Worm (Caenorhabditis elegans) whole organism, L3 larva: ENCODE results near the gene tir-1.

Experiments used
- R02D3.7 ChIP-seq: fragments of 150-350 bp; optimal IDR thresholded peaks from 2 replicates; lab custom pipeline; 2014; ENCODE audit warnings: missing biosample characterization, missing genetic modification characterization
- ZK546.5 ChIP-seq: sonication (generic microtip); optimal IDR thresholded peaks from 2 replicates; lab custom pipeline; 2017; ENCODE audit warnings: missing biosample characterization, missing genetic modification characterization
- aly-2 ChIP-seq: fragments of 150-350 bp; optimal IDR thresholded peaks from 2 replicates; lab custom pipeline; 2014; ENCODE audit warnings: missing biosample characterization, missing genetic modification characterization
- ceh-16 ChIP-seq: sonication (generic microtip); optimal IDR thresholded peaks from 2 replicates; lab custom pipeline; 2017; ENCODE audit warnings: missing biosample characterization, missing genetic modification characterization
- ceh-28 ChIP-seq: fragments of 150-350 bp; optimal IDR thresholded peaks from 2 replicates; lab custom pipeline; 2014; ENCODE audit warnings: missing biosample characterization, missing genetic modification reagents, missing genetic modification characterization
- ceh-82 ChIP-seq: fragments of 150-350 bp; optimal IDR thresholded peaks from 2 replicates; lab custom pipeline; 2014; ENCODE audit warnings: missing biosample characterization, missing genetic modification characterization
- ceh-9 ChIP-seq: sonication (generic microtip); optimal IDR thresholded peaks from 2 replicates; lab custom pipeline; 2018; ENCODE audit warnings: missing biosample characterization, missing genetic modification characterization
- daf-12 ChIP-seq: fragments of 150-350 bp; optimal IDR thresholded peaks from 2 replicates; lab custom pipeline; 2014; ENCODE audit warnings: missing biosample characterization, missing genetic modification reagents, missing genetic modification characterization
- egl-5 ChIP-seq: fragments of 150-350 bp; optimal IDR thresholded peaks from 2 replicates; lab custom pipeline; 2017; ENCODE audit warnings: missing biosample characterization, missing genetic modification reagents, missing genetic modification characterization, inconsistent platforms
- elt-2 ChIP-seq: sonication (generic microtip); optimal IDR thresholded peaks from 2 replicates; lab custom pipeline; 2016; ENCODE audit warnings: missing genetic modification reagents, mild to moderate bottlenecking, missing genetic modification characterization, missing compliant biosample characterization
- elt-3 ChIP-seq, 3 experiments: fragments of 150-350 bp in 1 of 3; sonication (generic microtip) in 2 of 3; optimal IDR thresholded peaks; 2 replicates in 2 of 3; 4 replicates in 1 of 3; lab custom pipeline; 2014 to 2017; ENCODE audit warnings: missing biosample characterization in 3 of 3, missing genetic modification characterization in 3 of 3
- eor-1 ChIP-seq, 2 experiments: fragments of 150-350 bp; optimal IDR thresholded peaks; 2 replicates each; lab custom pipeline; 2014 to 2018; ENCODE audit warnings: missing biosample characterization in 2 of 2, missing genetic modification characterization in 2 of 2
- fos-1 ChIP-seq: fragments of 150-350 bp; optimal IDR thresholded peaks from 2 replicates; lab custom pipeline; 2014; ENCODE audit warnings: missing biosample characterization, missing genetic modification characterization
- hmg-11 ChIP-seq: sonication (generic microtip); optimal IDR thresholded peaks from 2 replicates; lab custom pipeline; 2016; ENCODE audit warnings: missing genetic modification characterization, missing compliant biosample characterization
- lin-15B ChIP-seq: fragments of 150-350 bp; optimal IDR thresholded peaks from 2 replicates; lab custom pipeline; 2014; ENCODE audit warnings: missing biosample characterization, missing genetic modification characterization
- lin-39 ChIP-seq: fragments of 150-350 bp; optimal IDR thresholded peaks from 2 replicates; lab custom pipeline; 2018; ENCODE audit warnings: missing biosample characterization, missing genetic modification reagents, missing genetic modification characterization
- lsy-12 ChIP-seq: sonication (generic microtip); optimal IDR thresholded peaks from 2 replicates; lab custom pipeline; 2016; ENCODE audit warnings: mild to moderate bottlenecking, missing genetic modification characterization, missing compliant biosample characterization
- mdl-1 ChIP-seq: fragments of 150-350 bp; optimal IDR thresholded peaks from 2 replicates; lab custom pipeline; 2014; ENCODE audit warnings: missing biosample characterization, missing genetic modification characterization
- mml-1 ChIP-seq: fragments of 150-350 bp; sonication (generic microtip); optimal IDR thresholded peaks from 3 replicates; lab custom pipeline; 2014; ENCODE audit warnings: missing biosample characterization, missing genetic modification characterization
- nfya-1 ChIP-seq: sonication (generic microtip); optimal IDR thresholded peaks from 2 replicates; lab custom pipeline; 2017; ENCODE audit warnings: missing genetic modification characterization, mild to moderate bottlenecking, missing compliant biosample characterization, antibody characterized with exemption, moderate library complexity; ENCODE audit not compliant: insufficient read depth
- nhr-11 ChIP-seq: fragments of 150-350 bp; optimal IDR thresholded peaks from 2 replicates; lab custom pipeline; 2014; ENCODE audit warnings: missing biosample characterization, missing genetic modification characterization
- nhr-12 ChIP-seq: fragments of 150-350 bp; optimal IDR thresholded peaks from 2 replicates; lab custom pipeline; 2014; ENCODE audit warnings: missing biosample characterization, missing genetic modification characterization
- nhr-23 ChIP-seq: fragments of 150-350 bp; optimal IDR thresholded peaks from 2 replicates; lab custom pipeline; 2014; ENCODE audit warnings: missing biosample characterization, missing genetic modification reagents, missing genetic modification characterization
- nhr-237 ChIP-seq: fragments of 150-350 bp; optimal IDR thresholded peaks from 2 replicates; lab custom pipeline; 2014; ENCODE audit warnings: missing biosample characterization, missing genetic modification characterization
- nhr-25 ChIP-seq: sonication (generic microtip); optimal IDR thresholded peaks from 2 replicates; lab custom pipeline; 2017; ENCODE audit warnings: missing biosample characterization, missing genetic modification characterization
- nhr-43 ChIP-seq: sonication (generic microtip); optimal IDR thresholded peaks from 2 replicates; lab custom pipeline; 2016; ENCODE audit warnings: mild to moderate bottlenecking, missing genetic modification characterization, missing compliant biosample characterization; ENCODE audit not compliant: poor library complexity, severe bottlenecking
- nhr-76 ChIP-seq: fragments of 150-350 bp; sonication (generic microtip); optimal IDR thresholded peaks from 5 replicates; lab custom pipeline; 2014; ENCODE audit warnings: missing biosample characterization, missing genetic modification characterization
- nhr-77 ChIP-seq: fragments of 150-350 bp; optimal IDR thresholded peaks from 2 replicates; lab custom pipeline; 2014; ENCODE audit warnings: missing biosample characterization, missing genetic modification characterization
- pha-4 ChIP-seq: fragments of 150-350 bp; optimal IDR thresholded peaks from 2 replicates; lab custom pipeline; 2014; ENCODE audit warnings: missing biosample characterization, missing genetic modification reagents, missing genetic modification characterization
- pqm-1 ChIP-seq: fragments of 150-350 bp; optimal IDR thresholded peaks from 2 replicates; lab custom pipeline; 2017; ENCODE audit warnings: missing biosample characterization, missing genetic modification characterization, inconsistent platforms
- sea-2 ChIP-seq: fragments of 150-350 bp; sonication (generic microtip); optimal IDR thresholded peaks from 4 replicates; lab custom pipeline; 2014; ENCODE audit warnings: missing biosample characterization, missing genetic modification reagents, missing genetic modification characterization
- skn-1 ChIP-seq: fragments of 150-350 bp; optimal IDR thresholded peaks from 2 replicates; lab custom pipeline; 2014; ENCODE audit warnings: missing biosample characterization, missing genetic modification characterization
- snpc-4 ChIP-seq: fragments of 150-350 bp; optimal IDR thresholded peaks from 2 replicates; lab custom pipeline; 2014; ENCODE audit warnings: missing biosample characterization, missing genetic modification characterization
- tbx-2 ChIP-seq: sonication (generic microtip); optimal IDR thresholded peaks from 2 replicates; lab custom pipeline; 2016; ENCODE audit warnings: mild to moderate bottlenecking, missing genetic modification characterization, missing compliant biosample characterization
- unc-39 ChIP-seq: sonication (generic microtip); optimal IDR thresholded peaks from 4 replicates; lab custom pipeline; 2017; ENCODE audit warnings: missing biosample characterization, missing genetic modification characterization
- unc-62 ChIP-seq: fragments of 150-350 bp; sonication (generic microtip); optimal IDR thresholded peaks from 4 replicates; lab custom pipeline; 2014; ENCODE audit warnings: missing biosample characterization, missing genetic modification reagents, missing genetic modification characterization
- ztf-11 ChIP-seq: fragments of 150-350 bp; optimal IDR thresholded peaks from 2 replicates; lab custom pipeline; 2014; ENCODE audit warnings: missing biosample characterization, missing genetic modification characterization
- ztf-4 ChIP-seq: fragments of 150-350 bp; optimal IDR thresholded peaks from 2 replicates; lab custom pipeline; 2014; ENCODE audit warnings: missing biosample characterization, missing genetic modification characterization

Gene tir-1

ce11 chrIII:3871763-3872486, 29.5 kb downstream of the tir-1 start:
- no peak for TF ChIP-seq nhr-237 (tag; lab: Kevin White, UChicago)
- no peak for TF ChIP-seq lsy-12 (tag; lab: Kevin White, UChicago)
- TF ChIP-seq elt-2 (tag; lab: Kevin White, UChicago) = peak; percentile 34
- TF ChIP-seq pqm-1 = peak; percentile 13
- TF ChIP-seq ztf-4 (tag; lab: Kevin White, UChicago) = no peak
- no peak for TF ChIP-seq aly-2 (tag; lab: Kevin White, UChicago)
- no peak for TF ChIP-seq nfya-1
- no peak for TF ChIP-seq nhr-25 (tag; lab: Kevin White, UChicago)

DNA sequence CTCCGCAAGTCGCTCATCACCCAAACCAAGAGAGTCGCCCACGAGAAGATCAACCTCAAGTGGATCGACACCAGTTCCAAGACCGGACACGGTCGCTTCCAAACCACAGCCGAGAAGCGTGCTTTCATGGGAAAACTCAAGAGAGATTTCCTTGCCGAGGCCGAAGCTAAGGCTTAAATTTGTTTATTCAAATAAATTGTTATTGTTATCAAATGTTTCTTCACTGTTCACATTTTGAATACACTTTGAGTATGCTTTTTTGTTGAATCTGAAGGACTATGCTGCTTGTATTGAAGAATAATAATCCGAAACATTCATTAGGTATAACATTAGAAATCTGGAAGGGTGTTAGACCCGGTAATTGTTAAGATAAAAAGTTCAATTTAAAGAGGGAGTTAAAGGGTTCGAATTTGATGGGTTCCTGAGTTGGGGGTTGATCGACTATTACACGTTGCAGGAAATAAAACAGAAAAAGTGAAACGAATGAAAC, 32.1 kb downstream of the tir-1 start:
- peak; percentile 45 for TF ChIP-seq ceh-28
- peak; percentile 75 for TF ChIP-seq aly-2 (tag; lab: Kevin White, UChicago)
- peak; percentile 17 for TF ChIP-seq elt-2 (tag; lab: Kevin White, UChicago)
- TF ChIP-seq nhr-25 (tag; lab: Kevin White, UChicago) = peak; percentile 52
- TF ChIP-seq ceh-82 (tag; lab: Kevin White, UChicago) = peak; percentile 60
- TF ChIP-seq R02D3.7 (tag; lab: Kevin White, UChicago) = peak; percentile 45
- peak; percentile 74 for TF ChIP-seq nhr-77
- TF ChIP-seq ztf-11 (tag; lab: Kevin White, UChicago) = no peak
- no peak for TF ChIP-seq nhr-11 (tag; lab: Kevin White, UChicago)
- peak; percentile 17 for TF ChIP-seq lsy-12 (tag; lab: Kevin White, UChicago)
- TF ChIP-seq nhr-23 (tag; lab: Kevin White, UChicago) = peak; percentile 44
- TF ChIP-seq, all 47 proteins: peak for 9

DNA sequence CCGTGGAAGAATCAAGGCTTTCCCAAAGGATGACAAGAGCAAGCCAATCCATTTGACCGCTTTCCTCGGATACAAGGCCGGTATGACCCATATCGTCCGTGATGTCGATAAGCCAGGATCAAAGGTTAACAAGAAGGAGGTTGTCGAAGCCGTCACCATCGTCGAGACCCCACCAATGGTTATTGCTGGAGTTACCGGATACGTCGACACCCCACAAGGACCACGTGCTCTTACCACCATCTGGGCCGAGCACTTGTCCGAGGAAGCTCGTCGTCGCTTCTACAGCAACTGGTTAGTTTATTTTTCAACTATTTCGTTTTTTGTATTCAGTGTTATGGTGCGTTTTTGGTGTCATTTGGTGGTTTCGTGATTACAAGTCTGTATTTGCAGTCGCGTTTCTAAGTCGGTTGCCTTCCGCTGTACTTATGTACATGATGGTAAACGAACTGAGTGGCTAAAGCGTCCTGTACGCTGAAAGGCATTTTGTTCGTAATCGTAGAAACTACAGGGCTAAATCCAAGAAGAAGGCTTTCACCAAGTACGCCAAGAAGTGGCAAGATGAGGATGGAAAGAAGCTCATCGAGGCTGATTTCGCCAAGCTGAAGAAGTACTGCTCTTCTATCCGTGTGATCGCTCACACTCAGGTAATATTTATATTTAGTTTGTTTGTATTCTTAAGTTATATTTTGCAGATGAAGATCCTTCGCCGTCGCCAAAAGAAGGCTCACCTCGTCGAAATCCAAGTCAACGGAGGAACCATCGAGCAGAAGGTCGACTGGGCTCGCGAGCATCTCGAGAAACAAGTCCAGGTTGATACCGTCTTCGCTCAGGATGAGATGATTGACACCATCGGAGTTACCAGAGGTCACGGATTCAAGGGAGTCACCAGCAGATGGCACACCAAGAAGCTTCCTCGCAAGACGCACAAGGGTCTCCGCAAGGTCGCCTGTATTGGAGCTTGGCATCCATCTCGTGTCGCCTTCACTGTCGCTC, 33.2 kb downstream of the tir-1 start:
- TF ChIP-seq ZK546.5 (tag; lab: Kevin White, UChicago) (no peak), mdl-1 (no peak), nhr-25 (tag; lab: Kevin White, UChicago) (no peak), nhr-237 (tag; lab: Kevin White, UChicago) (no peak), nhr-43 (tag; lab: Kevin White, UChicago) (no peak), ztf-4 (tag; lab: Kevin White, UChicago) (no peak), lin-39 (tag; lab: Kevin White, UChicago) (no peak), skn-1 (no peak), fos-1 (tag; lab: Kevin White, UChicago) (no peak), ceh-9 (tag; lab: Kevin White, UChicago) (no peak), sea-2 (GFP tag; lab: Kevin White, UChicago) (no peak), pha-4 (tag; lab: Kevin White, UChicago) (no peak), nhr-76 (tag; lab: Kevin White, UChicago) (no peak), pqm-1 (no peak), elt-3 (tag; optimal IDR thresholded peaks at IDR 0.05; lab: Kevin White, UChicago) (no peak), R02D3.7 (tag; lab: Kevin White, UChicago) (no peak), ceh-16 (no peak), lsy-12 (tag; lab: Kevin White, UChicago) (no peak), hmg-11 (tag; lab: Kevin White, UChicago) (no peak), daf-12 (no peak)

DNA sequence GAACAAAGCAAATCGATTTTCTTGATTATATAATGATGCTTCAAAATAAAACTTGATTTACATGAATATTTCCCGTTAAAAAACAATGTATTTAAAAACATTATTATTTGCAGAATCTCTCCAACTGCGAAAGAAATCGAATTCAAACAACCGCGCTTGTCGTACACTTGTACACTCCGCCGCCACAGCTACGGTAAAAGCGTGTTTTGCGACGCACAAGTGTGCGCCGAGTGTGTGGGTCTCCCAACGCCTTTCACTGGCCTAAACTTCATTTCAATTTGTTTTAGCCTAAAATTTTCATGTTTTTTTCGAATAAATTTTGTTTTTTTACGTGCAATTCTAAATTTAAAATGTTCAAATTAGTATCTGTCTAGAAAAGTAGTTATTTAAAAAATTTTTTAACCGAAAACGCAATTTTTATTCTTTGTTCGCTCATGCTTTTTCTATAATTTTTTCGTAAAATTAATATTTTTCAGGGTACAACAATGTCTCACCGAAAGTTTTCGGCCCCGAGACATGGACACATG, 34.0 kb downstream of the tir-1 start, which contains the start of gene rpl-3:
Gene rpl-3 (plus strand): TSS at position 477 of the 527 bp plus-strand sequence.
- TF ChIP-seq nhr-76 (tag; lab: Kevin White, UChicago) = peak; percentile 96
- peak; percentile 80 for TF ChIP-seq ztf-11 (tag; lab: Kevin White, UChicago)
- TF ChIP-seq skn-1 = peak; percentile 99
- peak; percentile 99 for TF ChIP-seq nhr-43 (tag; lab: Kevin White, UChicago)
- TF ChIP-seq fos-1 (tag; lab: Kevin White, UChicago) = peak; percentile 100
- peak; percentile 85 for TF ChIP-seq ZK546.5 (tag; lab: Kevin White, UChicago)
- no peak for TF ChIP-seq mml-1 (tag; lab: Kevin White, UChicago)
- TF ChIP-seq nhr-12 (tag; lab: Kevin White, UChicago) = peak; percentile 43
- TF ChIP-seq nhr-237 (tag; lab: Kevin White, UChicago) = peak; percentile 67
- TF ChIP-seq ceh-16 = peak; percentile 85
- peak; percentile 98 for TF ChIP-seq snpc-4
- peak; percentile 98 for TF ChIP-seq daf-12
- TF ChIP-seq ztf-4 (tag; lab: Kevin White, UChicago) = peak; percentile 98
- TF ChIP-seq tbx-2 (tag; lab: Kevin White, UChicago) = peak; percentile 99
- TF ChIP-seq unc-62 (GFP tag; lab: Kevin White, UChicago) = peak; percentile 100
- TF ChIP-seq lin-15B (tag; lab: Kevin White, UChicago) = peak; percentile 100
- TF ChIP-seq aly-2 (tag; lab: Kevin White, UChicago) = peak; percentile 100
- peak; percentile 100 for TF ChIP-seq lsy-12 (tag; lab: Kevin White, UChicago)
- TF ChIP-seq nhr-25 (tag; lab: Kevin White, UChicago) = peak; percentile 100
- peak; percentile 99 for TF ChIP-seq pqm-1
- peak; percentile 98 for TF ChIP-seq egl-5
- TF ChIP-seq unc-39 = peak; percentile 65
- peak; percentile 98 for TF ChIP-seq R02D3.7 (tag; lab: Kevin White, UChicago)
- TF ChIP-seq elt-2 (tag; lab: Kevin White, UChicago) = peak; percentile 99
- TF ChIP-seq lin-39 (tag; lab: Kevin White, UChicago) = peak; percentile 100
- TF ChIP-seq eor-1 (tag; optimal IDR thresholded peaks at IDR 0.05; lab: Kevin White, UChicago) = peak in 1 of 2 experiments; percentile 21
- peak; percentile 100 for TF ChIP-seq nfya-1
